Fruit fly (Drosophila melanogaster) Kc167 (cell line): Measurements from ENCODE around the gene CG7601.

Source experiments
- h ChIP-seq: fragments of >200 bp; optimal IDR thresholded peaks from 3 replicates; lab custom pipeline; 2018; ENCODE audit warnings: missing external identifiers
- insv ChIP-seq: fragments of >200 bp; optimal IDR thresholded peaks from 3 replicates; lab custom pipeline; 2018; ENCODE audit warnings: missing external identifiers
- psq ChIP-seq: fragments of >200 bp; optimal IDR thresholded peaks from 2 replicates; lab custom pipeline; 2017; ENCODE audit warnings: missing external identifiers

DNA sequence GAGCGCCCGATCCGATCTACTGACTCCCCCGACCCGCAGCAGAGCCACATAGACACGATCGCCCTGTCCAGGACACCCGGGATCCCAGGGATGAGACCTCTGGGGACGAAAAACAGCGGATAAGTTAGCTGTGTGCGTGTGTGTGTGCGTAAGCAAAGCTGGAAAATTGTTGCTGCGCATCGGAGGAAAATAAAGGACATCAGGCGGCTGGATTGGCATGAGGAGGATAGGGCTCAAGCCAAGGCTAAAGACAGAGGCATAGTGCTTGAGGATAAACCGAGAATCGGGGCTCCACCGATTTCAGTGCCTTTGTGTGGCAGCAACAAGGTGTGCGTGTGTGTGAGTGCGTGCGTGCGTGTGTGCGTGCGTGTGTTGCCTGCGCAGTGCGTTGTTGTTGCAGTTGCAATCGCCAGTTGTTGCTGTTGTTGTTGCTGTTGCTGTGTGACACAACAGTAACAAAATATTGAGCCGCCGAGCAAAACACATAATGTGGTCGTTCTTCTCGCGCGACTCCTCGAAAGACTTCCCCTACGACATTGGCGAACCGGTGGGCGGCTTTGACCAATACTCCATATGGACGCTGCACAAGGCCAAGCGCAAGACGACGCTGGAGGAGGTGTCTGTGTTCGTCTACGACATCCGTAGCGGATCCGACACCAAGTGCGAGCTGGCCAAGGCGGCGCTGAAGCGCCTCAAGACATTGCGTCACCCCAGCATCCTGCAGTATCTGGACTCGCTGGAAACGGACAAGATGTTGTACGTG, 12.9 kb upstream of the CG7601 start:
- TF ChIP-seq h (lab: Kevin White, UChicago) (no peak), insv (lab: Kevin White, UChicago) (no peak), psq (lab: Kevin White, UChicago) (no peak)
